Fruit fly (Drosophila melanogaster): ENCODE data around the gene Exo84.

The Exo84 gene

dm6 chr3R:26041417-26042101, 10.5 kb downstream of the Exo84 start, which contains the start of gene gro (continued):
- TF ChIP-seq CG7928 (GFP tag; optimal IDR thresholded peaks at IDR 0.05) (peak; percentile 11), CG17912 (GFP tag; optimal IDR thresholded peaks at IDR 0.05) (peak; percentile 73), CG3726 (GFP tag; IDR thresholded peaks at IDR 0.05) (no peak), TFAM (GFP tag; optimal IDR thresholded peaks at IDR 0.05) (no peak), Side (GFP tag; optimal IDR thresholded peaks at IDR 0.05) (peak; percentile 69), HLH54F (GFP tag; optimal IDR thresholded peaks at IDR 0.05) (peak; percentile 74), grn (GFP tag; optimal IDR thresholded peaks at IDR 0.05) (peak; percentile 27), Ets65A (GFP tag) (peak; percentile 97), Fer2 (tag; optimal IDR thresholded peaks at IDR 0.05) (peak; percentile 44), Sin3A (optimal IDR thresholded peaks at IDR 0.05) (peak; percentile 80), CG3281 (GFP tag; optimal IDR thresholded peaks at IDR 0.05) (peak; percentile 56), gcm2 (GFP tag; optimal IDR thresholded peaks at IDR 0.05) (no peak), HLH3B (GFP tag; IDR thresholded peaks at IDR 0.05) (peak; percentile 69), CG13775 (GFP tag; optimal IDR thresholded peaks at IDR 0.05) (peak; percentile 72), dm (GFP tag; optimal IDR thresholded peaks at IDR 0.05) (peak; percentile 82), bcd (GFP tag; optimal IDR thresholded peaks at IDR 0.05) (peak; percentile 78), CG7271 (tag; optimal IDR thresholded peaks at IDR 0.05) (no peak), wek (GFP tag; optimal IDR thresholded peaks at IDR 0.05) (peak; percentile 44), jigr1 (GFP tag; IDR thresholded peaks at IDR 0.05) (no peak), Dip2 (GFP tag; IDR thresholded peaks at IDR 0.05) (no peak), CG8478 (optimal IDR thresholded peaks at IDR 0.05) (no peak), ken (GFP tag; IDR thresholded peaks at IDR 0.05) (peak; percentile 88), ci (GFP tag; IDR thresholded peaks at IDR 0.05) (peak; percentile 86), Sox102F (GFP tag; optimal IDR thresholded peaks at IDR 0.05) (peak; percentile 63), CG2202 (tag; optimal IDR thresholded peaks at IDR 0.05) (peak; percentile 54), CTCF (GFP tag; optimal IDR thresholded peaks at IDR 0.05) (peak; percentile 21), grau (tag; optimal IDR thresholded peaks at IDR 0.05) (peak; percentile 61), Vsx1 (GFP tag; optimal IDR thresholded peaks at IDR 0.05) (peak; percentile 42), ewg (GFP tag; optimal IDR thresholded peaks at IDR 0.05) (peak; percentile 89), CG15269 (tag; optimal IDR thresholded peaks at IDR 0.05) (peak; percentile 58), mam (GFP tag; optimal IDR thresholded peaks at IDR 0.05) (peak; percentile 84), org-1 (GFP tag; optimal IDR thresholded peaks at IDR 0.05) (no peak), CG13424 (tag; optimal IDR thresholded peaks at IDR 0.05) (peak; percentile 65), klu (GFP tag; IDR thresholded peaks at IDR 0.05) (0 out of 2 replicates have a peak, but pooled peaks have one; percentile 22), chif (GFP tag; optimal IDR thresholded peaks at IDR 0.05) (peak; percentile 69 to 72), CG17802 (tag; optimal IDR thresholded peaks at IDR 0.05) (peak; percentile 53), CG10565 (GFP tag; optimal IDR thresholded peaks at IDR 0.05) (no peak), CG1832 (GFP tag; optimal IDR thresholded peaks at IDR 0.05) (no peak), tll (GFP tag; optimal IDR thresholded peaks at IDR 0.05) (no peak), CG12391 (tag; optimal IDR thresholded peaks at IDR 0.05) (peak; percentile 78), CG18011 (GFP tag; optimal IDR thresholded peaks at IDR 0.05) (peak; percentile 43), z (GFP tag; IDR thresholded peaks at IDR 0.05) (no peak), CG14965 (GFP tag; optimal IDR thresholded peaks at IDR 0.05; ENCODE audit: borderline replicate concordance) (no peak), en (GFP tag; optimal IDR thresholded peaks at IDR 0.05) (peak; percentile 39), ssp (GFP tag; IDR thresholded peaks at IDR 0.05) (peak; percentile 45), cas (GFP tag; IDR thresholded peaks at IDR 0.05) (0 out of 2 replicates have a peak, but pooled peaks have one; percentile 48), Fer1 (GFP tag; optimal IDR thresholded peaks at IDR 0.05) (peak; percentile 49), CG7839 (tag; optimal IDR thresholded peaks at IDR 0.05) (peak; percentile 47), Oaz (GFP tag; IDR thresholded peaks at IDR 0.05) (peak; percentile 53), CrebB (tag; optimal IDR thresholded peaks at IDR 0.05) (no peak), Chrac-16 (GFP tag; optimal IDR thresholded peaks at IDR 0.05) (peak; percentile 77)

Measured in whole organism, embryonic.